Worm (Caenorhabditis elegans): ENCODE results near the gene lin-23.
A peak's percentile ranks its signal among the peaks of the same experiment; 100 is the strongest.

The lin-23 gene

ce11 chrII:6360822-6361221 lies 10.3 kb upstream of the lin-23 start, which contains the start of gene K10B2.4 (continued):
- peak; percentile 83 for TF ChIP-seq snu-23 (GFP tag; optimal IDR thresholded peaks at IDR 0.05)
- TF ChIP-seq xbp-1 (tag; optimal IDR thresholded peaks at IDR 0.05) = peak; percentile 66
- no peak for TF ChIP-seq nhr-11 (tag; optimal IDR thresholded peaks at IDR 0.05)
- peak; percentile 78 for TF ChIP-seq rnt-1 (tag; optimal IDR thresholded peaks at IDR 0.05)
- TF ChIP-seq nhr-47 (tag; optimal IDR thresholded peaks at IDR 0.05) = peak; percentile 74
- peak; percentile 31 for TF ChIP-seq unc-86 (tag; optimal IDR thresholded peaks at IDR 0.05)
- TF ChIP-seq elt-2 (tag; optimal IDR thresholded peaks at IDR 0.05) = no peak
- TF ChIP-seq mef-2 (tag; optimal IDR thresholded peaks at IDR 0.05) = no peak
- TF ChIP-seq nhr-71 (tag; optimal IDR thresholded peaks at IDR 0.05) = peak; percentile 77
- TF ChIP-seq sptf-1 (tag; optimal IDR thresholded peaks at IDR 0.05) = no peak
- peak; percentile 3 for TF ChIP-seq lir-3 (tag; optimal IDR thresholded peaks at IDR 0.05; ENCODE audit: poor library complexity)
- no peak for TF ChIP-seq nhr-76 (tag; optimal IDR thresholded peaks at IDR 0.05)
- TF ChIP-seq C04F5.9 (tag; optimal IDR thresholded peaks at IDR 0.05) = peak; percentile 5
- no peak for TF ChIP-seq unc-62 (GFP tag; optimal IDR thresholded peaks at IDR 0.05)
- TF ChIP-seq blmp-1 (tag; optimal IDR thresholded peaks at IDR 0.05) = peak; percentile 94
- no peak for TF ChIP-seq mdl-1 (tag; optimal IDR thresholded peaks at IDR 0.05)
- peak; percentile 8 for TF ChIP-seq ztf-4 (tag; optimal IDR thresholded peaks at IDR 0.05)
- no peak for TF ChIP-seq pag-3 (tag; optimal IDR thresholded peaks at IDR 0.05; ENCODE audit: borderline replicate concordance, insufficient read depth)
- TF ChIP-seq unc-30 (tag; optimal IDR thresholded peaks at IDR 0.05) = no peak
- TF ChIP-seq alr-1 (tag; optimal IDR thresholded peaks at IDR 0.05; ENCODE audit: borderline replicate concordance) = no peak
- TF ChIP-seq tbx-2 (tag; optimal IDR thresholded peaks at IDR 0.05) = peak; percentile 62
- no peak for TF ChIP-seq aly-2 (tag; optimal IDR thresholded peaks at IDR 0.05)
- peak; percentile 6 for TF ChIP-seq fkh-8 (tag; optimal IDR thresholded peaks at IDR 0.05)
- TF ChIP-seq ama-1 (optimal IDR thresholded peaks at IDR 0.05) = peak; percentile 22
- TF ChIP-seq lin-14 (GFP tag; optimal IDR thresholded peaks at IDR 0.05) = peak; percentile 82
- TF ChIP-seq lin-35 (GFP tag; optimal IDR thresholded peaks at IDR 0.05) = peak; percentile 70 to 87
- TF ChIP-seq hlh-17 (GFP tag; optimal IDR thresholded peaks at IDR 0.05; ENCODE audit: borderline replicate concordance) = no peak
- TF ChIP-seq nhr-12 (tag; optimal IDR thresholded peaks at IDR 0.05) = no peak
- no peak for TF ChIP-seq ceh-88 (GFP tag; IDR thresholded peaks at IDR 0.05)
- TF ChIP-seq vab-15 (tag; optimal IDR thresholded peaks at IDR 0.05) = no peak
- TF ChIP-seq nhr-77 (tag; optimal IDR thresholded peaks at IDR 0.05) = peak; percentile 49
- no peak for TF ChIP-seq egl-13 (tag; optimal IDR thresholded peaks at IDR 0.05)
- TF ChIP-seq C16A3.4 (tag; optimal IDR thresholded peaks at IDR 0.05) = peak; percentile 78
- TF ChIP-seq lin-15B (tag; optimal IDR thresholded peaks at IDR 0.05) = peak; percentile 12
- no peak for TF ChIP-seq ceh-8 (GFP tag; optimal IDR thresholded peaks at IDR 0.05)
- TF ChIP-seq snpc-4 (tag; optimal IDR thresholded peaks at IDR 0.05) = peak; percentile 53
- no peak for TF ChIP-seq jun-1 (tag; optimal IDR thresholded peaks at IDR 0.05)
- no peak for TF ChIP-seq pax-3 (tag; optimal IDR thresholded peaks at IDR 0.05)
- TF ChIP-seq fos-1 (tag; optimal IDR thresholded peaks at IDR 0.05) = peak; percentile 36
- TF ChIP-seq efl-1 (optimal IDR thresholded peaks at IDR 0.05) = peak; percentile 77 to 79
- TF ChIP-seq efl-1 (GFP tag; optimal IDR thresholded peaks at IDR 0.05 in 1 of 2) = peak; percentile 64 to 97
- TF ChIP-seq nhr-237 (tag; optimal IDR thresholded peaks at IDR 0.05) = no peak
- no peak for TF ChIP-seq ces-1 (GFP tag; optimal IDR thresholded peaks at IDR 0.05)
- peak; percentile 23 for TF ChIP-seq irx-1 (tag; optimal IDR thresholded peaks at IDR 0.05)
- TF ChIP-seq egl-27 (tag; optimal IDR thresholded peaks at IDR 0.05) = no peak
- TF ChIP-seq nhr-19 (GFP tag; conservative IDR thresholded peaks at IDR 0.05) = peak; percentile 54
- peak; percentile 53 for TF ChIP-seq dsc-1 (tag; optimal IDR thresholded peaks at IDR 0.05)
- no peak for TF ChIP-seq sup-37 (GFP tag; optimal IDR thresholded peaks at IDR 0.05)
- TF ChIP-seq lsy-2 (tag; optimal IDR thresholded peaks at IDR 0.05) = peak; percentile 72 to 85
- TF ChIP-seq efl-3 (GFP tag; optimal IDR thresholded peaks at IDR 0.05) = no peak
- no peak for TF ChIP-seq fkh-10 (GFP tag; optimal IDR thresholded peaks at IDR 0.05)
- peak; percentile 65 for TF ChIP-seq lin-13 (GFP tag; optimal IDR thresholded peaks at IDR 0.05)
- peak; percentile 35 to 50 (median 40) for TF ChIP-seq ceh-82 (tag; optimal IDR thresholded peaks at IDR 0.05)
- TF ChIP-seq unc-130 (tag; optimal IDR thresholded peaks at IDR 0.05) = peak; percentile 75
